Fruit fly (Drosophila melanogaster) whole organism, embryonic: ENCODE measurements around the gene alpha4GT2.

Experiments
- Abd-B ChIP-seq: fragments of 200-800 bp; sonication (Bioruptor generic); optimal IDR thresholded peaks from 2 replicates; lab custom pipeline; 2018; ENCODE audit warnings: missing biosample characterization, mild to moderate bottlenecking, missing genetic modification characterization, moderate library complexity
- BEAF-32 ChIP-seq: fragments of 200-800 bp; sonication (Bioruptor generic); optimal IDR thresholded peaks from 3 replicates; lab custom pipeline; 2017; ENCODE audit warnings: missing biosample characterization, missing genetic modification characterization, mild to moderate bottlenecking, moderate library complexity, missing genetic modification reagents
- Bgb ChIP-seq: fragments of 200-800 bp; sonication (Bioruptor generic); IDR thresholded peaks from 2 replicates; pipeline ENCODE4 v1.3.6; 2022; ENCODE audit warnings: missing biosample characterization, missing genetic modification characterization; ENCODE audit not compliant: partially characterized antibody
- CG10431 ChIP-seq: fragments of 200-800 bp; sonication (Bioruptor generic); optimal IDR thresholded peaks from 3 replicates; lab custom pipeline; 2018; ENCODE audit warnings: missing biosample characterization, mild to moderate bottlenecking, missing genetic modification characterization
- CG11504 ChIP-seq: fragments of 200-800 bp; sonication (Bioruptor generic); optimal IDR thresholded peaks from 3 replicates; lab custom pipeline; 2019; ENCODE audit warnings: missing biosample characterization, mild to moderate bottlenecking, missing genetic modification characterization, moderate library complexity
- CG12104 ChIP-seq: fragments of 200-800 bp; sonication (Bioruptor generic); optimal IDR thresholded peaks from 3 replicates; lab custom pipeline; 2016; ENCODE audit warnings: missing biosample characterization, missing genetic modification characterization
- CG12219 ChIP-seq: fragments of 200-800 bp; sonication (Bioruptor generic); optimal IDR thresholded peaks from 3 replicates; lab custom pipeline; 2018; ENCODE audit warnings: missing biosample characterization, mild to moderate bottlenecking, missing genetic modification characterization
- CG1233 ChIP-seq: fragments of 200-800 bp; sonication (Bioruptor generic); optimal IDR thresholded peaks from 4 replicates; lab custom pipeline; 2018; ENCODE audit warnings: missing biosample characterization, mild to moderate bottlenecking, missing genetic modification characterization
- CG12659 ChIP-seq: fragments of 200-800 bp; sonication (Bioruptor generic); optimal IDR thresholded peaks from 3 replicates; lab custom pipeline; 2017; ENCODE audit warnings: mild to moderate bottlenecking, missing biosample characterization, missing genetic modification reagents, missing genetic modification characterization
- CG13296 ChIP-seq: fragments of 200-800 bp; sonication (Bioruptor generic); optimal IDR thresholded peaks from 3 replicates; lab custom pipeline; 2018; ENCODE audit warnings: missing biosample characterization, mild to moderate bottlenecking, missing genetic modification characterization
- CG14050 ChIP-seq: fragments of 200-800 bp; sonication (Bioruptor generic); IDR thresholded peaks from 3 replicates; pipeline ENCODE4 v1.3.6; 2022; ENCODE audit warnings: missing biosample characterization, missing genetic modification characterization
- CG15479 ChIP-seq: fragments of 200-800 bp; sonication (Bioruptor generic); optimal IDR thresholded peaks from 3 replicates; lab custom pipeline; 2019; ENCODE audit warnings: missing biosample characterization, mild to moderate bottlenecking, missing genetic modification characterization, moderate library complexity
- CG15696 ChIP-seq: fragments of 200-800 bp; sonication (Bioruptor generic); optimal IDR thresholded peaks from 2 replicates; lab custom pipeline; 2019; ENCODE audit warnings: missing biosample characterization, mild to moderate bottlenecking, missing genetic modification characterization, moderate library complexity
- CG16813 ChIP-seq: fragments of 200-800 bp; sonication (Bioruptor generic); IDR thresholded peaks from 3 replicates; pipeline ENCODE4 v1.3.6; 2022; ENCODE audit warnings: missing biosample characterization, missing genetic modification characterization; ENCODE audit not compliant: partially characterized antibody
- CG17568 ChIP-seq: fragments of 200-800 bp; sonication (Bioruptor generic); optimal IDR thresholded peaks from 2 replicates; lab custom pipeline; 2018; ENCODE audit warnings: missing biosample characterization, mild to moderate bottlenecking, missing genetic modification characterization, moderate library complexity
- CG17912 ChIP-seq: fragments of 200-800 bp; sonication (Bioruptor generic); optimal IDR thresholded peaks from 2 replicates; lab custom pipeline; 2018; ENCODE audit warnings: missing biosample characterization, mild to moderate bottlenecking, missing genetic modification characterization
- CG2116 ChIP-seq: fragments of 200-800 bp; sonication (Bioruptor generic); optimal IDR thresholded peaks from 3 replicates; lab custom pipeline; 2018; ENCODE audit warnings: missing biosample characterization, mild to moderate bottlenecking, missing genetic modification characterization
- CG30020 ChIP-seq: fragments of 200-800 bp; optimal IDR thresholded peaks from 2 replicates; lab custom pipeline; 2019; ENCODE audit warnings: missing biosample characterization, mild to moderate bottlenecking, missing genetic modification characterization, moderate library complexity
- CG34376 ChIP-seq: fragments of 200-800 bp; sonication (Bioruptor generic); optimal IDR thresholded peaks from 2 replicates; lab custom pipeline; 2018; ENCODE audit warnings: missing biosample characterization, mild to moderate bottlenecking, missing genetic modification characterization
- CG3995 ChIP-seq: fragments of 200-800 bp; sonication (Bioruptor generic); optimal IDR thresholded peaks from 3 replicates; lab custom pipeline; 2016; ENCODE audit warnings: missing biosample characterization, missing genetic modification characterization
- CG4617 ChIP-seq: fragments of 200-800 bp; sonication (Bioruptor generic); optimal IDR thresholded peaks from 3 replicates; lab custom pipeline; 2016; ENCODE audit warnings: missing biosample characterization, missing genetic modification characterization, borderline replicate concordance
- CG4820 ChIP-seq: fragments of 200-800 bp; sonication (Bioruptor generic); optimal IDR thresholded peaks from 3 replicates; lab custom pipeline; 2016; ENCODE audit warnings: missing biosample characterization, missing genetic modification characterization
- CG7963 ChIP-seq: fragments of 200-800 bp; sonication (Bioruptor generic); IDR thresholded peaks from 3 replicates; pipeline ENCODE4 v1.3.6; 2022; ENCODE audit warnings: missing biosample characterization, missing genetic modification characterization; ENCODE audit not compliant: partially characterized antibody
- CG8944 ChIP-seq: fragments of 200-800 bp; sonication (Bioruptor generic); optimal IDR thresholded peaks from 3 replicates; lab custom pipeline; 2016; ENCODE audit warnings: missing biosample characterization, missing genetic modification characterization
- CG9215 ChIP-seq: fragments of 200-800 bp; sonication (Bioruptor generic); IDR thresholded peaks from 2 replicates; pipeline ENCODE4 v1.3.6; 2022; ENCODE audit warnings: missing biosample characterization, missing genetic modification characterization
- CG9609 ChIP-seq: fragments of 200-800 bp; sonication (Bioruptor generic); optimal IDR thresholded peaks from 3 replicates; lab custom pipeline; 2016; ENCODE audit warnings: missing biosample characterization, missing genetic modification characterization
- CG9797 ChIP-seq: fragments of 200-800 bp; sonication (Bioruptor generic); optimal IDR thresholded peaks from 3 replicates; lab custom pipeline; 2018; ENCODE audit warnings: missing biosample characterization, mild to moderate bottlenecking, missing genetic modification characterization
- Hmr ChIP-seq: fragments of 200-800 bp; sonication (Bioruptor generic); optimal IDR thresholded peaks from 3 replicates; lab custom pipeline; 2017; ENCODE audit warnings: mild to moderate bottlenecking, missing biosample characterization, missing genetic modification reagents, missing genetic modification characterization
- Jarid2 ChIP-seq: fragments of 200-800 bp; sonication (Bioruptor generic); optimal IDR thresholded peaks from 3 replicates; lab custom pipeline; 2017; ENCODE audit warnings: mild to moderate bottlenecking, missing biosample characterization, missing genetic modification reagents, missing genetic modification characterization
- MBD-R2 ChIP-seq: fragments of 200-800 bp; sonication (Bioruptor generic); IDR thresholded peaks from 2 replicates; pipeline ENCODE4 v1.3.6; 2022; ENCODE audit warnings: missing biosample characterization, missing genetic modification characterization
- MESR4 ChIP-seq: fragments of 200-800 bp; sonication (Bioruptor generic); optimal IDR thresholded peaks from 2 replicates; lab custom pipeline; 2018; ENCODE audit warnings: missing biosample characterization, mild to moderate bottlenecking, missing genetic modification characterization, moderate library complexity
- Med ChIP-seq: fragments of 200-800 bp; sonication (Bioruptor generic); peaks from one replicate; lab custom pipeline; 2016; ENCODE audit warnings: missing biosample characterization, missing genetic modification characterization, mild to moderate bottlenecking, inconsistent platforms, moderate library complexity
- NfI ChIP-seq: fragments of 200-800 bp; sonication (Bioruptor generic); optimal IDR thresholded peaks from 3 replicates; lab custom pipeline; 2018; ENCODE audit warnings: missing biosample characterization, mild to moderate bottlenecking, missing genetic modification characterization, moderate library complexity
- Sin3A ChIP-seq: fragments of >200 bp; optimal IDR thresholded peaks from 2 replicates; lab custom pipeline; 2018
- Stat92E ChIP-seq, 3 experiments: fragments of >200 bp in 2 of 3; fragments of 200-800 bp in 1 of 3; sonication (Bioruptor generic) in 1 of 3; optimal IDR thresholded peaks; 2 replicates each; lab custom pipeline; 2017 to 2019; ENCODE audit warnings: missing biosample characterization in 3 of 3, missing genetic modification characterization in 3 of 3, mild to moderate bottlenecking in 1 of 3, moderate library complexity in 1 of 3
- al ChIP-seq: fragments of 200-800 bp; sonication (Bioruptor generic); IDR thresholded peaks from 2 replicates; pipeline ENCODE4 v1.3.6; 2022; ENCODE audit warnings: missing biosample characterization, missing genetic modification characterization
- ato ChIP-seq: fragments of 200-800 bp; sonication (Bioruptor generic); IDR thresholded peaks from 2 replicates; pipeline ENCODE4 v1.3.6; 2022; ENCODE audit warnings: missing biosample characterization, missing genetic modification characterization; ENCODE audit not compliant: partially characterized antibody
- cg ChIP-seq: fragments of 200-800 bp; sonication (Bioruptor generic); optimal IDR thresholded peaks from 3 replicates; lab custom pipeline; 2019; ENCODE audit warnings: missing biosample characterization, mild to moderate bottlenecking, missing genetic modification characterization, moderate library complexity
- chinmo ChIP-seq: fragments of 200-800 bp; sonication (Bioruptor generic); IDR thresholded peaks from 4 replicates; pipeline ENCODE4 v1.3.6; 2022; ENCODE audit warnings: missing biosample characterization, missing genetic modification characterization; ENCODE audit not compliant: partially characterized antibody
- gcm ChIP-seq: fragments of 200-800 bp; sonication (Bioruptor generic); optimal IDR thresholded peaks from 2 replicates; lab custom pipeline; 2019; ENCODE audit warnings: missing biosample characterization, mild to moderate bottlenecking, missing genetic modification characterization, moderate library complexity
- kay ChIP-seq: fragments of 200-800 bp; sonication (Bioruptor generic); optimal IDR thresholded peaks from 2 replicates; lab custom pipeline; 2016; ENCODE audit warnings: missing biosample characterization, missing genetic modification characterization
- row ChIP-seq: fragments of 200-800 bp; sonication (Bioruptor generic); IDR thresholded peaks from 3 replicates; pipeline ENCODE4 v1.3.6; 2022; ENCODE audit warnings: missing biosample characterization, missing genetic modification characterization
- sna ChIP-seq: fragments of 200-800 bp; sonication (Bioruptor generic); IDR thresholded peaks from 2 replicates; pipeline ENCODE4 v1.3.6; 2022; ENCODE audit warnings: missing biosample characterization, missing genetic modification characterization; ENCODE audit not compliant: partially characterized antibody
- tna ChIP-seq: fragments of 200-800 bp; sonication (Bioruptor generic); IDR thresholded peaks from 2 replicates; pipeline ENCODE4 v1.3.6; 2022; ENCODE audit warnings: missing biosample characterization, missing genetic modification characterization; ENCODE audit not compliant: partially characterized antibody
- zen ChIP-seq: fragments of 200-800 bp; sonication (Bioruptor generic); optimal IDR thresholded peaks from 3 replicates; lab custom pipeline; 2018; ENCODE audit warnings: missing biosample characterization, mild to moderate bottlenecking, missing genetic modification characterization, moderate library complexity
- zfh2 ChIP-seq: fragments of 200-800 bp; sonication (Bioruptor generic); optimal IDR thresholded peaks from 2 replicates; lab custom pipeline; 2016; ENCODE audit warnings: missing biosample characterization, missing genetic modification characterization

Gene alpha4GT2

dm6 chr3R:25880971-25881809, 49.2 kb downstream of the alpha4GT2 start, which contains the start of gene Tsp96F (continued):
- TF ChIP-seq Med (GFP tag; lab: Kevin White, UChicago) (peak; percentile 83), MESR4 (GFP tag; lab: Kevin White, UChicago) (peak; percentile 81), Hmr (peak; percentile 53), CG9609 (peak; percentile 7), CG11504 (no peak), Stat92E (GFP tag; optimal IDR thresholded peaks at IDR 0.05; lab: Kevin White, UChicago) (peak in 1 of 3 experiments; percentile 38), CG15479 (no peak), CG15696 (peak; percentile 4), ato (GFP tag; lab: Robert Waterston, UW) (peak; percentile 13; the same call in 1 of the 2 replicates), CG4617 (peak; percentile 6), CG17912 (GFP tag; lab: Kevin White, UChicago) (peak; percentile 6), Sin3A (lab: Kevin White, UChicago) (peak; percentile 11), CG4820 (no peak), CG13296 (GFP tag; lab: Kevin White, UChicago) (no peak), CG12104 (no peak), zen (tag; lab: Kevin White, UChicago) (peak; percentile 8), CG1233 (GFP tag; lab: Kevin White, UChicago) (no peak), CG16813 (GFP tag; lab: Robert Waterston, UW) (peak; percentile 59; the same call in 2 of the 3 replicates), CG34376 (GFP tag; lab: Kevin White, UChicago) (peak; percentile 36), CG30020 (tag; lab: Kevin White, UChicago) (no peak), CG17568 (GFP tag; lab: Kevin White, UChicago) (peak; percentile 35), CG9797 (GFP tag; lab: Kevin White, UChicago) (peak; percentile 87), CG7963 (GFP tag; lab: Robert Waterston, UW) (0 out of 3 replicates have a peak, but pooled peaks have one; percentile 47), CG14050 (GFP tag; lab: Robert Waterston, UW) (no peak), chinmo (GFP tag; lab: Robert Waterston, UW) (0 out of 4 replicates have a peak, but pooled peaks have one; percentile 41), kay (GFP tag; lab: Kevin White, UChicago) (no peak), BEAF-32 (GFP tag; lab: Kevin White, UChicago) (peak; percentile 81), Abd-B (peak; percentile 32), al (GFP tag; lab: Robert Waterston, UW) (no peak), Bgb (GFP tag; lab: Robert Waterston, UW) (peak; percentile 71), tna (GFP tag; lab: Robert Waterston, UW) (0 out of 2 replicates have a peak, but pooled peaks have one; percentile 37), NfI (GFP tag; lab: Kevin White, UChicago) (peak; percentile 3), CG2116 (peak; percentile 32), CG12219 (GFP tag; lab: Kevin White, UChicago) (peak; percentile 6), CG8944 (GFP tag; lab: Kevin White, UChicago) (peak; percentile 0), CG10431 (GFP tag; lab: Kevin White, UChicago) (peak; percentile 24), sna (GFP tag; lab: Robert Waterston, UW) (0 out of 2 replicates have a peak, but pooled peaks have one; percentile 0), row (GFP tag; lab: Robert Waterston, UW) (peak; percentile 43; the same call in 2 of the 3 replicates), Jarid2 (GFP tag; lab: Kevin White, UChicago) (peak; percentile 31), CG9215 (GFP tag; lab: Robert Waterston, UW) (no peak), cg (GFP tag; lab: Kevin White, UChicago) (peak; percentile 70), gcm (GFP tag; lab: Kevin White, UChicago) (peak; percentile 6), MBD-R2 (GFP tag; lab: Robert Waterston, UW) (peak; percentile 54), CG3995 (GFP tag; lab: Kevin White, UChicago) (peak; percentile 39), zfh2 (GFP tag; lab: Kevin White, UChicago) (no peak), CG12659 (GFP tag; lab: Kevin White, UChicago) (peak; percentile 52)
